Worm (Caenorhabditis elegans): ENCODE measurements around the gene Y5H2B.3.

DNA sequence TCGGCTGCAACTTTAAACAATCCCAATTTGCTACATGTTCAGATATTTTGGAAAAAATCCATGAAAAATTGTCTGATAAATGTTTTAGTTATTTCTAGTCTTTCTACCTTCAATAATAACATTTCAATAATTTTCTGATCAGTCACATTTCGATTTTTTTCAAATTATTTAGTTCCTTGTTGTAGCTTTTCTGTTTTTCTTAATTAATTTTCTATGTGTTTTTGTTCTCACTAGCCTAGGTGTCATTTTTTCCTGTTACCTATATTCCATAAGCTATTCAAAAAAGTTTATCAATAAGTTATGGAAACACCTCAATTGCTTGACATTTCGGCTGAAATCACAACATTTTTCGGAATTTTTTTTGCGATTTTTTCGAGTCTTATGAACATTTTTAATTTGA lies 34.8 kb upstream of the Y5H2B.3 start, which contains the start of gene srbc-23:
- TF ChIP-seq ama-1 (optimal IDR thresholded peaks at IDR 0.05) (no peak), aly-1 (tag; optimal IDR thresholded peaks at IDR 0.05) (no peak), B0310.2 (tag; optimal IDR thresholded peaks at IDR 0.05) (no peak), F13C5.2 (tag; optimal IDR thresholded peaks at IDR 0.05) (no peak), flt-1 (GFP tag; IDR thresholded peaks at IDR 0.05) (no peak), hnd-1 (tag; optimal IDR thresholded peaks at IDR 0.05) (no peak), scrt-1 (GFP tag; IDR thresholded peaks at IDR 0.05) (no peak)

All from whole organism, early embryonic.